Fruit fly (Drosophila melanogaster) whole organism, wandering third instar larva: ENCODE data around the gene cno.

Experiments
- Abd-B ChIP-seq: fragments of >200 bp; optimal IDR thresholded peaks from 2 replicates; lab custom pipeline; 2017; ENCODE audit warnings: missing biosample characterization, missing genetic modification characterization
- CG32264 ChIP-seq: fragments of 200-800 bp; sonication (Bioruptor generic); optimal IDR thresholded peaks from 2 replicates; lab custom pipeline; 2016; ENCODE audit warnings: missing biosample characterization, missing genetic modification characterization
- CG9705 ChIP-seq: fragments of 200-800 bp; sonication (Bioruptor generic); optimal IDR thresholded peaks from 2 replicates; lab custom pipeline; 2018; ENCODE audit warnings: missing biosample characterization, mild to moderate bottlenecking, missing genetic modification characterization
- Dif ChIP-seq: fragments of 200-275, 200-300 bp; sonication (Bioruptor generic); optimal IDR thresholded peaks from 2 replicates; lab custom pipeline; 2018; ENCODE audit warnings: missing biosample characterization, missing genetic modification characterization; ENCODE audit not compliant: partially characterized antibody
- GATAd ChIP-seq: sonication (Bioruptor generic); optimal IDR thresholded peaks from 2 replicates; lab custom pipeline; 2016; ENCODE audit warnings: missing biosample characterization, missing genetic modification characterization
- HLH106 ChIP-seq: fragments of 200-800 bp; optimal IDR thresholded peaks from 3 replicates; lab custom pipeline; 2019; ENCODE audit warnings: missing biosample characterization, mild to moderate bottlenecking, missing genetic modification characterization, moderate library complexity
- Hnf4 ChIP-seq: fragments of 200-800 bp; sonication (Bioruptor generic); optimal IDR thresholded peaks from 2 replicates; lab custom pipeline; 2016; ENCODE audit warnings: missing biosample characterization, mild to moderate bottlenecking, missing genetic modification characterization
- Hr78 ChIP-seq: fragments of >200 bp; optimal IDR thresholded peaks from 2 replicates; lab custom pipeline; 2017; ENCODE audit warnings: missing biosample characterization, missing genetic modification characterization
- Jra ChIP-seq: sonication (Bioruptor generic); optimal IDR thresholded peaks from 2 replicates; lab custom pipeline; 2016; ENCODE audit warnings: missing biosample characterization, missing genetic modification characterization
- Mio ChIP-seq: sonication (Bioruptor generic); optimal IDR thresholded peaks from 2 replicates; lab custom pipeline; 2016; ENCODE audit warnings: missing biosample characterization, missing genetic modification characterization
- Myc ChIP-seq: fragments of >200 bp; optimal IDR thresholded peaks from 2 replicates; lab custom pipeline; 2017
- N ChIP-seq: fragments of >200 bp; optimal IDR thresholded peaks from 2 replicates; lab custom pipeline; 2018; ENCODE audit warnings: missing biosample characterization, missing external identifiers, missing genetic modification characterization
- OdsH ChIP-seq: fragments of 200-800 bp; sonication (Bioruptor generic); optimal IDR thresholded peaks from 2 replicates; lab custom pipeline; 2016; ENCODE audit warnings: missing biosample characterization, mild to moderate bottlenecking, missing genetic modification characterization
- Rel ChIP-seq, 2 experiments: fragments of 200-800 bp; sonication (Bioruptor generic) in 1 of 2; optimal IDR thresholded peaks; 2 replicates in 1 of 2; 3 replicates in 1 of 2; lab custom pipeline; 2016 to 2019; ENCODE audit warnings: mild to moderate bottlenecking in 2 of 2, missing biosample characterization in 2 of 2, missing genetic modification characterization in 2 of 2, moderate library complexity in 1 of 2
- Vsx2 ChIP-seq: fragments of 200-300, 225-300 bp; sonication (Bioruptor generic); optimal IDR thresholded peaks from 2 replicates; lab custom pipeline; 2018; ENCODE audit warnings: missing biosample characterization, missing genetic modification characterization; ENCODE audit not compliant: partially characterized antibody
- br ChIP-seq: fragments of 200-800 bp; sonication (Bioruptor generic); optimal IDR thresholded peaks from 2 replicates; lab custom pipeline; 2016; ENCODE audit warnings: missing biosample characterization, missing genetic modification characterization
- brk ChIP-seq: fragments of 200-800 bp; sonication (Bioruptor generic); optimal IDR thresholded peaks from 2 replicates; lab custom pipeline; 2016; ENCODE audit warnings: missing biosample characterization, mild to moderate bottlenecking, missing genetic modification characterization
- dl ChIP-seq, 2 experiments: fragments of 175-275, 200-275 bp in 1 of 2; fragments of 200-275 bp in 1 of 2; sonication (Bioruptor generic); optimal IDR thresholded peaks; lab custom pipeline; 2018; ENCODE audit warnings: mild to moderate bottlenecking in 2 of 2, missing biosample characterization in 2 of 2, missing genetic modification characterization in 2 of 2, moderate library complexity in 2 of 2; ENCODE audit not compliant: partially characterized antibody in 2 of 2, insufficient read depth in 1 of 2
- dsf ChIP-seq: sonication (Bioruptor generic); optimal IDR thresholded peaks from 2 replicates; lab custom pipeline; 2016; ENCODE audit warnings: missing biosample characterization, missing genetic modification characterization, borderline replicate concordance
- ey ChIP-seq: fragments of 200-800 bp; sonication (Bioruptor generic); optimal IDR thresholded peaks from 2 replicates; lab custom pipeline; 2016; ENCODE audit warnings: missing biosample characterization, missing genetic modification characterization
- foxo ChIP-seq, 2 experiments: fragments of 200-800 bp; sonication (Bioruptor generic); optimal IDR thresholded peaks; 2 replicates in 1 of 2; 3 replicates in 1 of 2; lab custom pipeline; 2016 to 2017; ENCODE audit warnings: missing biosample characterization in 2 of 2, missing genetic modification characterization in 2 of 2
- fru ChIP-seq: fragments of 200-800 bp; sonication (Bioruptor generic); optimal IDR thresholded peaks from 3 replicates; lab custom pipeline; 2016; ENCODE audit warnings: missing biosample characterization, mild to moderate bottlenecking, missing genetic modification characterization
- h ChIP-seq: fragments of 200-800 bp; sonication (Bioruptor generic); optimal IDR thresholded peaks from 3 replicates; lab custom pipeline; 2016; ENCODE audit warnings: missing biosample characterization, mild to moderate bottlenecking, missing genetic modification characterization
- jim ChIP-seq: fragments of 175-275, 200-325 bp; sonication (Bioruptor generic); optimal IDR thresholded peaks from 2 replicates; lab custom pipeline; 2016; ENCODE audit warnings: missing biosample characterization, mild to moderate bottlenecking, missing genetic modification characterization
- rgr ChIP-seq: fragments of 200-800 bp; sonication (Bioruptor generic); optimal IDR thresholded peaks from 3 replicates; lab custom pipeline; 2016; ENCODE audit warnings: missing biosample characterization, mild to moderate bottlenecking, missing genetic modification characterization
- usp ChIP-seq: fragments of >200 bp; optimal IDR thresholded peaks from 2 replicates; lab custom pipeline; 2017; ENCODE audit warnings: missing biosample characterization, missing genetic modification characterization
- woc ChIP-seq: sonication (Bioruptor generic); optimal IDR thresholded peaks from 2 replicates; lab custom pipeline; 2016; ENCODE audit warnings: missing biosample characterization, mild to moderate bottlenecking, missing genetic modification characterization

The cno gene

dm6 chr3R:5125832-5126231, 91.4 kb downstream of the cno start:
- no peak for TF ChIP-seq woc (GFP tag; lab: Kevin White, UChicago)
- no peak for TF ChIP-seq jim

- no peak for TF ChIP-seq foxo (GFP tag; optimal IDR thresholded peaks at IDR 0.05; lab: Kevin White, UChicago)
- TF ChIP-seq dl (GFP tag; optimal IDR thresholded peaks at IDR 0.05; lab: Kevin White, UChicago; ENCODE audit: insufficient read depth in 1 of 2, partially characterized antibody in 2 of 2), result no peak
- TF ChIP-seq Vsx2 (GFP tag; lab: Kevin White, UChicago), result no peak
- no peak for TF ChIP-seq Mio (GFP tag; lab: Kevin White, UChicago)
- no peak for TF ChIP-seq Jra (GFP tag; lab: Kevin White, UChicago)
- TF ChIP-seq Dif (GFP tag; lab: Kevin White, UChicago), result no peak
- no peak for TF ChIP-seq Hnf4 (GFP tag; lab: Kevin White, UChicago)
- no peak for TF ChIP-seq CG32264 (GFP tag; lab: Kevin White, UChicago)
- TF ChIP-seq Myc, result no peak
- no peak for TF ChIP-seq Rel (GFP tag; optimal IDR thresholded peaks at IDR 0.05; lab: Kevin White, UChicago)
- TF ChIP-seq Rel (tag; optimal IDR thresholded peaks at IDR 0.05; lab: Kevin White, UChicago), result no peak
- no peak for TF ChIP-seq usp (GFP tag; lab: Kevin White, UChicago)
- no peak for TF ChIP-seq OdsH (GFP tag; lab: Kevin White, UChicago)
- no peak for TF ChIP-seq dsf (GFP tag; lab: Kevin White, UChicago)
- TF ChIP-seq fru, result no peak
- TF ChIP-seq brk (GFP tag; lab: Kevin White, UChicago), result no peak
- no peak for TF ChIP-seq Abd-B (GFP tag; lab: Kevin White, UChicago)
- TF ChIP-seq GATAd (GFP tag; lab: Kevin White, UChicago), result no peak
- TF ChIP-seq CG9705 (GFP tag; lab: Kevin White, UChicago), result no peak
- no peak for TF ChIP-seq ey
- TF ChIP-seq, all 38 proteins: peak for 0
These were observed 92.3 kb downstream of the cno start for dm6 chr3R:5124928-5125327.

- peak; percentile 74 for TF ChIP-seq Vsx2 (GFP tag; lab: Kevin White, UChicago)
- no peak for TF ChIP-seq Hr78 (GFP tag; lab: Kevin White, UChicago)
These were observed 94.8 kb downstream of the cno start for dm6 chr3R:5122266-5123096.

dm6 chr3R:5120461-5121214, 96.6 kb downstream of the cno start:
- TF ChIP-seq Hr78 (GFP tag; lab: Kevin White, UChicago) (no peak), HLH106 (tag; lab: Kevin White, UChicago) (peak; percentile 23), Vsx2 (GFP tag; lab: Kevin White, UChicago) (no peak), br (GFP tag; lab: Kevin White, UChicago) (peak; percentile 16), CG32264 (GFP tag; lab: Kevin White, UChicago) (no peak), h (GFP tag; lab: Kevin White, UChicago) (peak; percentile 49), Myc (no peak), foxo (GFP tag; optimal IDR thresholded peaks at IDR 0.05; lab: Kevin White, UChicago) (peak in 1 of 2 experiments; percentile 15), rgr (GFP tag; lab: Kevin White, UChicago) (peak; percentile 4), usp (GFP tag; lab: Kevin White, UChicago) (no peak), N (GFP tag; lab: Kevin White, UChicago) (peak; percentile 6), Hnf4 (GFP tag; lab: Kevin White, UChicago) (peak; percentile 5), ey (peak; percentile 36), dl (GFP tag; optimal IDR thresholded peaks at IDR 0.05; lab: Kevin White, UChicago; ENCODE audit: insufficient read depth in 1 of 2, partially characterized antibody in 2 of 2) (no peak)
